Worm (Caenorhabditis elegans): ENCODE results near the gene faah-3.

DNA sequence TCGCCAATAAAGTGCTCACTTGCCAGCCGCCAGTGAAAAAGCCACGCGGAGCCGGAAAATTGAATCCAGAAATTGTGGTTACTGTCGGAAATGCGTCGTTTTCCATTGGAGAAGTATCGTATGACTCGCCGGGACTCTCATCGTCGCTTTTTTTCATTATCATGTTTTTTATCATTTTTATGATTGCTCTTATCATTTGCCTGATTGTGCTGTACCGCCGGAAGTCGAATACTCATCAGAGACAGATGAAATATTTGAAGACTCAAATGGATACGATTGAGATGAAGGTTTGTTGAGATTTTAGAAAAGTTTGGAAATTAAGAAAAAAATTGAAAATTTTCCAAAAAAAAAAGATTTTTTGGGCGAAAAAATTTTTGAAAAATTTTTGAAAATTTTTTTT, 30.9 kb upstream of the faah-3 start:
- no peak for TF ChIP-seq tbx-37 (GFP tag; conservative IDR thresholded peaks at IDR 0.05)
- no peak for TF ChIP-seq flt-1 (GFP tag; IDR thresholded peaks at IDR 0.05)
- no peak for TF ChIP-seq ama-1 (optimal IDR thresholded peaks at IDR 0.05)
- TF ChIP-seq sea-1 (GFP tag; conservative IDR thresholded peaks at IDR 0.05), result no peak
- no peak for TF ChIP-seq pes-1 (GFP tag; IDR thresholded peaks at IDR 0.05)
- TF ChIP-seq hnd-1 (tag; optimal IDR thresholded peaks at IDR 0.05), result no peak
- no peak for TF ChIP-seq B0310.2 (tag; optimal IDR thresholded peaks at IDR 0.05)
- no peak for TF ChIP-seq ets-7 (tag; optimal IDR thresholded peaks at IDR 0.05)
- TF ChIP-seq ceh-36 (tag; optimal IDR thresholded peaks at IDR 0.05), result no peak

All from whole organism, early embryonic.